Fruit fly (Drosophila melanogaster) whole organism, embryonic: ENCODE results near the gene RpS14a.

Experiments
- Abd-B ChIP-seq: fragments of 200-800 bp; sonication (Bioruptor generic); optimal IDR thresholded peaks from 2 replicates; lab custom pipeline; 2018; ENCODE audit warnings: missing biosample characterization, mild to moderate bottlenecking, missing genetic modification characterization, moderate library complexity
- CG11695 ChIP-seq: fragments of 200-800 bp; sonication (Bioruptor generic); IDR thresholded peaks from 3 replicates; pipeline ENCODE4 v1.3.6; 2022; ENCODE audit warnings: missing biosample characterization, missing genetic modification characterization
- CG12236 ChIP-seq: fragments of 200-800 bp; sonication (Bioruptor generic); optimal IDR thresholded peaks from 2 replicates; lab custom pipeline; 2016; ENCODE audit warnings: missing biosample characterization, missing genetic modification characterization
- CG13123 ChIP-seq: fragments of 200-800 bp; sonication (Bioruptor generic); optimal IDR thresholded peaks from 2 replicates; lab custom pipeline; 2016; ENCODE audit warnings: missing biosample characterization, missing genetic modification characterization
- CG13287 ChIP-seq: fragments of 200-800 bp; sonication (Bioruptor generic); IDR thresholded peaks from 2 replicates; pipeline ENCODE4 v1.3.6; 2022; ENCODE audit warnings: missing biosample characterization, missing genetic modification characterization; ENCODE audit not compliant: partially characterized antibody
- CG13775 ChIP-seq: fragments of 200-800 bp; sonication (Bioruptor generic); optimal IDR thresholded peaks from 3 replicates; lab custom pipeline; 2017; ENCODE audit warnings: missing biosample characterization, mild to moderate bottlenecking, missing genetic modification characterization
- CG17328 ChIP-seq: fragments of 200-800 bp; sonication (Bioruptor generic); IDR thresholded peaks from 2 replicates; pipeline ENCODE4 v1.3.6; 2022; ENCODE audit warnings: missing biosample characterization, missing genetic modification characterization
- CG17385 ChIP-seq: fragments of 200-800 bp; sonication (Bioruptor generic); optimal IDR thresholded peaks from 3 replicates; lab custom pipeline; 2018; ENCODE audit warnings: missing biosample characterization, mild to moderate bottlenecking, missing genetic modification characterization
- CG1792 ChIP-seq: fragments of 200-800 bp; sonication (Bioruptor generic); optimal IDR thresholded peaks from 2 replicates; lab custom pipeline; 2016; ENCODE audit warnings: missing biosample characterization, missing genetic modification characterization
- CG31365 ChIP-seq: fragments of 200-800 bp; sonication (Bioruptor generic); optimal IDR thresholded peaks from 2 replicates; lab custom pipeline; 2018; ENCODE audit warnings: missing biosample characterization, mild to moderate bottlenecking, missing genetic modification characterization
- CG3847 ChIP-seq: fragments of 200-800 bp; sonication (Bioruptor generic); IDR thresholded peaks from 2 replicates; pipeline ENCODE4 v1.3.6; 2022; ENCODE audit warnings: missing biosample characterization, missing genetic modification characterization
- CG4617 ChIP-seq: fragments of 200-800 bp; sonication (Bioruptor generic); optimal IDR thresholded peaks from 3 replicates; lab custom pipeline; 2016; ENCODE audit warnings: missing biosample characterization, missing genetic modification characterization, borderline replicate concordance
- CG6854 ChIP-seq: fragments of 200-800 bp; sonication (Bioruptor generic); optimal IDR thresholded peaks from 3 replicates; lab custom pipeline; 2017; ENCODE audit warnings: missing biosample characterization, mild to moderate bottlenecking, missing genetic modification characterization
- CG7372 ChIP-seq: fragments of 200-800 bp; sonication (Bioruptor generic); IDR thresholded peaks from 2 replicates; pipeline ENCODE4 v1.3.6; 2022; ENCODE audit warnings: missing biosample characterization, missing genetic modification characterization
- CG8359 ChIP-seq: fragments of 200-800 bp; sonication (Bioruptor generic); optimal IDR thresholded peaks from 2 replicates; lab custom pipeline; 2017; ENCODE audit warnings: missing biosample characterization, mild to moderate bottlenecking, missing genetic modification characterization, borderline replicate concordance
- D19B ChIP-seq: fragments of 200-800 bp; sonication (Bioruptor generic); optimal IDR thresholded peaks from 2 replicates; lab custom pipeline; 2017; ENCODE audit warnings: missing biosample characterization, mild to moderate bottlenecking, missing genetic modification characterization
- Elba2 ChIP-seq: fragments of 200-800 bp; sonication (Bioruptor generic); optimal IDR thresholded peaks from 3 replicates; lab custom pipeline; 2016; ENCODE audit warnings: missing biosample characterization, missing genetic modification characterization
- H2.0 ChIP-seq: fragments of 200-800 bp; sonication (Bioruptor generic); IDR thresholded peaks from 2 replicates; pipeline ENCODE4 v1.3.6; 2022; ENCODE audit warnings: missing biosample characterization, missing genetic modification characterization
- HHEX ChIP-seq: fragments of 200-800 bp; sonication (Bioruptor generic); optimal IDR thresholded peaks from 3 replicates; lab custom pipeline; 2017; ENCODE audit warnings: missing biosample characterization, mild to moderate bottlenecking, missing genetic modification characterization, missing genetic modification reagents
- HmgD ChIP-seq: fragments of 200-800 bp; sonication (Bioruptor generic); optimal IDR thresholded peaks from 3 replicates; lab custom pipeline; 2016; ENCODE audit warnings: missing biosample characterization, missing genetic modification characterization
- Hmr ChIP-seq: fragments of 200-800 bp; sonication (Bioruptor generic); optimal IDR thresholded peaks from 3 replicates; lab custom pipeline; 2017; ENCODE audit warnings: mild to moderate bottlenecking, missing biosample characterization, missing genetic modification reagents, missing genetic modification characterization
- Hr39 ChIP-seq: fragments of >200 bp; optimal IDR thresholded peaks from 2 replicates; lab custom pipeline; 2017
- MBD-R2 ChIP-seq: fragments of 200-800 bp; sonication (Bioruptor generic); IDR thresholded peaks from 2 replicates; pipeline ENCODE4 v1.3.6; 2022; ENCODE audit warnings: missing biosample characterization, missing genetic modification characterization
- Mad ChIP-seq: fragments of 200-800 bp; sonication (Bioruptor generic); optimal IDR thresholded peaks from 2 replicates; lab custom pipeline; 2016; ENCODE audit warnings: missing biosample characterization, missing genetic modification characterization
- Mrtf ChIP-seq: fragments of 200-800 bp; sonication (Bioruptor generic); IDR thresholded peaks from 3 replicates; pipeline ENCODE4 v1.3.6; 2022; ENCODE audit warnings: missing biosample characterization, missing genetic modification characterization
- Nf-YC ChIP-seq: fragments of 200-800 bp; optimal IDR thresholded peaks from 3 replicates; lab custom pipeline; 2019; ENCODE audit warnings: missing biosample characterization, mild to moderate bottlenecking, missing genetic modification characterization, moderate library complexity
- NfI ChIP-seq: fragments of 200-800 bp; sonication (Bioruptor generic); optimal IDR thresholded peaks from 3 replicates; lab custom pipeline; 2018; ENCODE audit warnings: missing biosample characterization, mild to moderate bottlenecking, missing genetic modification characterization, moderate library complexity
- Ptx1 ChIP-seq: fragments of 200-800 bp; sonication (Bioruptor generic); IDR thresholded peaks from 2 replicates; pipeline ENCODE4 v1.3.6; 2022; ENCODE audit warnings: missing biosample characterization, missing genetic modification characterization
- Xbp1 ChIP-seq: fragments of 200-800 bp; sonication (Bioruptor generic); optimal IDR thresholded peaks from 3 replicates; lab custom pipeline; 2016; ENCODE audit warnings: missing biosample characterization, mild to moderate bottlenecking, missing genetic modification characterization
- crol ChIP-seq: fragments of 200-800 bp; sonication (Bioruptor generic); IDR thresholded peaks from 2 replicates; pipeline ENCODE4 v1.3.6; 2022; ENCODE audit warnings: missing biosample characterization, missing genetic modification characterization
- dysf ChIP-seq: fragments of 200-800 bp; sonication (Bioruptor generic); IDR thresholded peaks from 3 replicates; pipeline ENCODE4 v1.3.6; 2022; ENCODE audit warnings: missing biosample characterization, missing genetic modification characterization
- ems ChIP-seq: fragments of 200-800 bp; sonication (Bioruptor generic); optimal IDR thresholded peaks from 3 replicates; lab custom pipeline; 2016; ENCODE audit warnings: missing biosample characterization, missing genetic modification characterization
- fd102C ChIP-seq: fragments of 200-800 bp; sonication (Bioruptor generic); optimal IDR thresholded peaks from 2 replicates; lab custom pipeline; 2018; ENCODE audit warnings: missing biosample characterization, mild to moderate bottlenecking, missing genetic modification characterization, moderate library complexity
- fd3F ChIP-seq: fragments of 200-800 bp; sonication (Bioruptor generic); optimal IDR thresholded peaks from 2 replicates; lab custom pipeline; 2018; ENCODE audit warnings: missing biosample characterization, mild to moderate bottlenecking, missing genetic modification characterization, moderate library complexity
- fd96Cb ChIP-seq: fragments of 200-800 bp; sonication (Bioruptor generic); optimal IDR thresholded peaks from 2 replicates; lab custom pipeline; 2018; ENCODE audit warnings: missing biosample characterization, mild to moderate bottlenecking, missing genetic modification characterization, moderate library complexity
- gcm2 ChIP-seq: fragments of 200-800 bp; sonication (Bioruptor generic); optimal IDR thresholded peaks from 2 replicates; lab custom pipeline; 2016; ENCODE audit warnings: missing biosample characterization, missing genetic modification characterization
- gt ChIP-seq: fragments of 200-800 bp; sonication (Bioruptor generic); IDR thresholded peaks from 2 replicates; pipeline ENCODE4 v1.3.6; 2022; ENCODE audit warnings: missing biosample characterization, missing genetic modification characterization
- hb ChIP-seq: fragments of 200-800 bp; sonication (Bioruptor generic); IDR thresholded peaks from 3 replicates; pipeline ENCODE4 v1.3.6; 2022; ENCODE audit warnings: missing biosample characterization, missing genetic modification characterization; ENCODE audit not compliant: partially characterized antibody
- hkb ChIP-seq, 2 experiments: fragments of 200-800 bp in 1 of 2; fragments of >200 bp in 1 of 2; sonication (Bioruptor generic) in 1 of 2; IDR thresholded peaks in 1 of 2; optimal IDR thresholded peaks in 1 of 2; 2 replicates each; pipeline versions ENCODE4 v1.3.6 to Lab custom; 2017 to 2022; ENCODE audit warnings: missing biosample characterization in 1 of 2, missing genetic modification characterization in 1 of 2
- knrl ChIP-seq: fragments of 200-800 bp; sonication (Bioruptor generic); IDR thresholded peaks from 3 replicates; pipeline ENCODE4 v1.3.6; 2022; ENCODE audit warnings: missing biosample characterization, missing genetic modification characterization; ENCODE audit not compliant: partially characterized antibody
- onecut ChIP-seq: fragments of 200-800 bp; sonication (Bioruptor generic); IDR thresholded peaks from 2 replicates; pipeline ENCODE4 v1.3.6; 2022; ENCODE audit warnings: missing biosample characterization, missing genetic modification characterization
- p53 ChIP-seq: fragments of 200-800 bp; sonication (Bioruptor generic); optimal IDR thresholded peaks from 2 replicates; lab custom pipeline; 2016; ENCODE audit warnings: missing biosample characterization, missing genetic modification characterization
- pan ChIP-seq, 4 experiments: fragments of >200 bp in 3 of 4; fragments of 200-800 bp in 1 of 4; sonication (Bioruptor generic) in 1 of 4; optimal IDR thresholded peaks in 3 of 4; IDR thresholded peaks in 1 of 4; 2 replicates each; pipeline versions ENCODE4 v1.3.6 to Lab custom; 2017 to 2022; ENCODE audit warnings: missing biosample characterization in 2 of 4, missing genetic modification characterization in 2 of 4, mixed read lengths in 1 of 4
- pho ChIP-seq: fragments of 200-800 bp; sonication (Bioruptor generic); optimal IDR thresholded peaks from 2 replicates; lab custom pipeline; 2016; ENCODE audit warnings: missing biosample characterization, missing genetic modification characterization
- pnt ChIP-seq: fragments of 200-800 bp; sonication (Bioruptor generic); optimal IDR thresholded peaks from 3 replicates; lab custom pipeline; 2016; ENCODE audit warnings: missing biosample characterization, missing genetic modification characterization
- sens ChIP-seq: fragments of 200-800 bp; sonication (Bioruptor generic); peaks from one replicate; lab custom pipeline; 2016; ENCODE audit warnings: missing biosample characterization, missing genetic modification characterization
- shn ChIP-seq: fragments of 200-800 bp; sonication (Bioruptor generic); optimal IDR thresholded peaks from 3 replicates; lab custom pipeline; 2016; ENCODE audit warnings: missing biosample characterization, missing genetic modification characterization
- slbo ChIP-seq: fragments of 200-800 bp; sonication (Bioruptor generic); IDR thresholded peaks from 2 replicates; pipeline ENCODE4 v1.3.6; 2022; ENCODE audit warnings: missing biosample characterization, missing genetic modification characterization
- slou ChIP-seq: fragments of 200-800 bp; sonication (Bioruptor generic); optimal IDR thresholded peaks from 3 replicates; lab custom pipeline; 2016; ENCODE audit warnings: missing biosample characterization, missing genetic modification characterization

Gene RpS14a

DNA sequence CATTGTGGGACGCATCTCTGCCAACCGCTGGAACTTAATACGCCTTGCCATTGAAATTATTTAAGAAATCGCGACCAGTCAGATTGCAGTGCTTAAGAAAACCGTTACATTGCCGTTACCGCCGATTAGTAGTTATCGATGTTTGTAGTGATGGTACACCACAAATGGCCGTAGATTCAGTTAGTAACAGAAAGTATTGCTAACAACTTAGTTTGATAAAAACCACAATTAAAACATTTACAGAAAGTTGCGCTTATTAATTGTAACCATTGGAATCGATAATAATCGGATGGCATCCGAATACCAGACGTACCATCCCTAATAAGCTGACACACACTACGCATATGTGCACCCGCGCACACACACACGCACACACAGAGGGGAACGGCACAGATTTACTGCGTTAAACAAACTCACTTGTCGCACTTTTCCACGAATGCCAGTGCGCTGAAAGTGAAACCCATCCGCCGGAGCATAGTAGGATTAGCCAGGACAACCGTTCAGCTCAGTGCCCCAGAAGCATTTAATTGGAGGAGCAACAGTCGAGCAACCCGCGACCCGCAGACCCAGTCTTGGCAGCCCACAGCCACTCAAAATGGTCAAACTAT, 13.4 kb upstream of the RpS14a start, which contains the start of the genes hdm and Ykt6 (continued):
- TF ChIP-seq Ptx1, result peak; percentile 87
- TF ChIP-seq CG13287 (GFP tag; lab: Robert Waterston, UW), result peak; percentile 98
- TF ChIP-seq MBD-R2 (GFP tag; lab: Robert Waterston, UW), result peak; percentile 88
- peak; percentile 30 for TF ChIP-seq CG8359 (GFP tag; lab: Kevin White, UChicago)
- TF ChIP-seq CG31365 (tag; lab: Kevin White, UChicago), result peak; percentile 36
- peak; percentile 87 for TF ChIP-seq slbo (GFP tag; lab: Robert Waterston, UW)
- TF ChIP-seq fd3F, result peak; percentile 51
- TF ChIP-seq HmgD, result peak; percentile 70
- peak; percentile 80 for TF ChIP-seq CG4617 (GFP tag; lab: Kevin White, UChicago)
- peak; percentile 74 for TF ChIP-seq Mad (GFP tag; lab: Kevin White, UChicago)
- TF ChIP-seq NfI (GFP tag; lab: Kevin White, UChicago), result peak; percentile 63
- TF ChIP-seq Hr39 (lab: Kevin White, UChicago), result no peak
- peak; percentile 70 for TF ChIP-seq CG17385 (GFP tag; lab: Kevin White, UChicago)
- peak; percentile 83 for TF ChIP-seq Xbp1 (GFP tag; lab: Kevin White, UChicago)
- peak; percentile 65; the same call in 2 of the 3 replicates for TF ChIP-seq Mrtf (GFP tag; lab: Robert Waterston, UW)
- no peak for TF ChIP-seq pan (optimal IDR thresholded peaks at IDR 0.05; lab: Kevin White, UChicago)
- peak in 1 of 2 experiments; percentile 81 for TF ChIP-seq pan (GFP tag; optimal IDR thresholded peaks at IDR 0.05 in 1 of 2, IDR thresholded peaks at IDR 0.05 in 1 of 2)
- peak; percentile 51 for TF ChIP-seq fd96Cb (tag; lab: Kevin White, UChicago)
- peak; percentile 31 for TF ChIP-seq D19B
- peak; percentile 76 for TF ChIP-seq CG13775 (GFP tag; lab: Kevin White, UChicago)
- TF ChIP-seq shn (GFP tag; lab: Kevin White, UChicago), result peak; percentile 83
- TF ChIP-seq ems, result peak; percentile 74
- peak; percentile 84 for TF ChIP-seq CG3847
- TF ChIP-seq CG17328 (GFP tag; lab: Robert Waterston, UW), result peak; percentile 80
- TF ChIP-seq hb, result peak; percentile 92
- TF ChIP-seq Abd-B, result no peak
- TF ChIP-seq slou (GFP tag; lab: Kevin White, UChicago), result peak; percentile 64
- TF ChIP-seq Hmr (GFP tag; lab: Kevin White, UChicago), result no peak
- no peak for TF ChIP-seq CG6854 (GFP tag; lab: Kevin White, UChicago)
- peak; percentile 61 for TF ChIP-seq Nf-YC
- no peak for TF ChIP-seq gcm2
- TF ChIP-seq CG7372 (GFP tag; lab: Robert Waterston, UW), result peak; percentile 79
- peak; percentile 61 for TF ChIP-seq onecut (GFP tag; lab: Robert Waterston, UW)
- peak; percentile 57; the same call in 1 of the 2 replicates for TF ChIP-seq crol (GFP tag; lab: Robert Waterston, UW)
- peak; percentile 76 for TF ChIP-seq pho (GFP tag; lab: Kevin White, UChicago)
- TF ChIP-seq dysf (GFP tag; lab: Robert Waterston, UW), result peak; percentile 76; the same call in 1 of the 3 replicates
- peak; percentile 70 for TF ChIP-seq CG13123 (GFP tag; lab: Kevin White, UChicago)
- no peak for TF ChIP-seq HHEX (GFP tag; lab: Kevin White, UChicago)
- TF ChIP-seq hkb (optimal IDR thresholded peaks at IDR 0.05; lab: Kevin White, UChicago), result no peak
- TF ChIP-seq hkb (GFP tag; IDR thresholded peaks at IDR 0.05; lab: Robert Waterston, UW), result peak; percentile 87
- peak; percentile 5 for TF ChIP-seq Elba2 (GFP tag; lab: Kevin White, UChicago)
- no peak for TF ChIP-seq fd102C
- TF ChIP-seq gt (GFP tag; lab: Robert Waterston, UW), result peak; percentile 53
- TF ChIP-seq CG1792 (GFP tag; lab: Kevin White, UChicago), result peak; percentile 64
- peak; percentile 94 for TF ChIP-seq knrl (GFP tag; lab: Robert Waterston, UW)
- peak; percentile 51 for TF ChIP-seq p53
- TF ChIP-seq pnt (GFP tag; lab: Kevin White, UChicago), result peak; percentile 76
- peak; percentile 34 for TF ChIP-seq CG12236
- TF ChIP-seq H2.0 (GFP tag; lab: Robert Waterston, UW), result peak; percentile 83
- TF ChIP-seq CG11695 (GFP tag; lab: Robert Waterston, UW), result peak; percentile 81
- TF ChIP-seq sens (GFP tag; lab: Kevin White, UChicago), result peak; percentile 97
